Worm (Caenorhabditis elegans): Measurements from ENCODE around the gene coh-1.

- TF ChIP-seq ceh-13 (GFP tag; optimal IDR thresholded peaks at IDR 0.05), result no peak
- no peak for TF ChIP-seq hmbx-1 (tag; optimal IDR thresholded peaks at IDR 0.05)
- TF ChIP-seq ama-1 (optimal IDR thresholded peaks at IDR 0.05), result no peak
- TF ChIP-seq hmg-4 (GFP tag; optimal IDR thresholded peaks at IDR 0.05), result peak; percentile 83
- no peak for TF ChIP-seq pes-1 (GFP tag; IDR thresholded peaks at IDR 0.05)
- TF ChIP-seq aly-1 (tag; optimal IDR thresholded peaks at IDR 0.05), result no peak
- TF ChIP-seq tra-4 (tag; optimal IDR thresholded peaks at IDR 0.05), result no peak
- TF ChIP-seq flt-1 (GFP tag; IDR thresholded peaks at IDR 0.05), result peak; percentile 26; the same call in 1 of the 2 replicates
- peak; percentile 85 for TF ChIP-seq F13C5.2 (tag; optimal IDR thresholded peaks at IDR 0.05)
- no peak for TF ChIP-seq ets-7 (tag; optimal IDR thresholded peaks at IDR 0.05)
- TF ChIP-seq scrt-1 (GFP tag; IDR thresholded peaks at IDR 0.05), result no peak
- no peak for TF ChIP-seq B0310.2 (tag; optimal IDR thresholded peaks at IDR 0.05)
- no peak for TF ChIP-seq hnd-1 (tag; optimal IDR thresholded peaks at IDR 0.05)
These were observed 26.2 kb upstream of the coh-1 start, which contains the start of gene uggt-1 for ce11 chrX:7500970-7501369.
